Fruit fly (Drosophila melanogaster): ENCODE measurements around the gene CG34296.

DNA sequence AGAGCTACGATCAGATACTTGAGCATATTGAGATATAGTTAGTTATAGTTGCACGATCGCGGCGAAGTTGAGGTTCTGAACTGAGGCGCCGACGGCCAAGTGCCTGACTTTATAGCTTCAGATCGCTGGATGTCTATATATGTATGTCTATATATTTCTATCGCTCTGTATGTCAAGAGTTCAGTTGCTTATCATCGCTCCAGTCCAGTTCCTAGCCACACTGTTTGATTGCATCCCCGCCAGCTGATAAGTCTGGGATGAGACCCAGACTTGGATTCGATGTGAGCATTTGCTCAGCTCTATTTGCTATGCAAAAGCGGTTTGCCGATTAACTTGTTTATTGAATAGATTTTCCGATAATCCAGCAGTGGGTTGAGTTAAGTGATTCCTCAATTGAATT is 35.6 kb upstream of the CG34296 start:
- no peak for TF ChIP-seq CG32121 (GFP tag; IDR thresholded peaks at IDR 0.05)
- no peak for TF ChIP-seq CG8301 (tag; optimal IDR thresholded peaks at IDR 0.05)
- TF ChIP-seq CG12605 (GFP tag; IDR thresholded peaks at IDR 0.05): no peak
- no peak for TF ChIP-seq CG10348 (GFP tag; IDR thresholded peaks at IDR 0.05)
- no peak for TF ChIP-seq D1 (tag; optimal IDR thresholded peaks at IDR 0.05)
- TF ChIP-seq gl (tag; optimal IDR thresholded peaks at IDR 0.05): no peak
- TF ChIP-seq EcR (GFP tag; optimal IDR thresholded peaks at IDR 0.05): no peak
- no peak for TF ChIP-seq CG14655 (GFP tag; optimal IDR thresholded peaks at IDR 0.05)
- no peak for TF ChIP-seq CG15710 (tag; optimal IDR thresholded peaks at IDR 0.05)
- TF ChIP-seq fd96Ca (GFP tag; IDR thresholded peaks at IDR 0.05): no peak
- no peak for TF ChIP-seq CG17806 (tag; optimal IDR thresholded peaks at IDR 0.05)
- no peak for TF ChIP-seq Snoo (tag; optimal IDR thresholded peaks at IDR 0.05)
- no peak for TF ChIP-seq Pif1B (GFP tag; optimal IDR thresholded peaks at IDR 0.05)
- no peak for TF ChIP-seq CG8159 (tag; optimal IDR thresholded peaks at IDR 0.05)
